Worm (Caenorhabditis elegans): ENCODE measurements around the gene sre-47.

DNA sequence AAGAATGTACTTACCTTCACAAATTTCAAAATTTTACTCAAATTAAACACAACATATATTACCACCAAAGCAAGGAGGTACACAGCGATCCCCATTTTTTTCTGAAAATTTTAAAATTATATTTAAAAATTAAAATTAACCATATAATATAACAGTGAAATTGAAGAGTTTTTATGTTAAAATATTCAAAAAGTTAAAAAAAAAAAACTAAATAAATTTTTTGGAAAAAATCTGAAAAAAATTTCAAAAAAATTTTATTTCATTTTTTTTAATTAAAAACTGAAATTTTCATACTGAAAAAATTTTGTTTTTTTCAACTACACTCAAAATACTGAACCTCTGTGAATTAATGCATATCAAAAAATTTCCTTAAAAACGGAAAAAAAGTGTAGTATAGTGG is 32.4 kb upstream of the sre-47 start, which contains the start of gene cyp-37A1:
- no peak for TF ChIP-seq unc-62 (GFP tag; optimal IDR thresholded peaks at IDR 0.05)
- TF ChIP-seq nhr-10 (tag; optimal IDR thresholded peaks at IDR 0.05) = no peak
- no peak for TF ChIP-seq zag-1 (tag; optimal IDR thresholded peaks at IDR 0.05)
- no peak for TF ChIP-seq nhr-21 (tag; optimal IDR thresholded peaks at IDR 0.05)
- TF ChIP-seq F13H6.1 (tag; optimal IDR thresholded peaks at IDR 0.05) = no peak
- no peak for TF ChIP-seq nhr-6 (tag; optimal IDR thresholded peaks at IDR 0.05)
- no peak for TF ChIP-seq sma-9 (GFP tag; optimal IDR thresholded peaks at IDR 0.05)
- no peak for TF ChIP-seq sma-9 (tag; optimal IDR thresholded peaks at IDR 0.05)
- TF ChIP-seq skn-1 (tag; optimal IDR thresholded peaks at IDR 0.05) = no peak
- no peak for TF ChIP-seq fos-1 (tag; optimal IDR thresholded peaks at IDR 0.05)

Data from whole organism, L2 larva.